Worm (Caenorhabditis elegans) whole organism, early embryonic: ENCODE results near the gene Y57G11C.1131.

ENCODE experiments used
- B0310.2 ChIP-seq: sonication (generic microtip); optimal IDR thresholded peaks from 2 replicates; lab custom pipeline; 2016; ENCODE audit warnings: mild to moderate bottlenecking, missing genetic modification characterization, missing compliant biosample characterization
- ama-1 ChIP-seq: fragments of 150-350 bp; optimal IDR thresholded peaks from 2 replicates; lab custom pipeline; 2014
- ceh-13 ChIP-seq: fragments of 200-800 bp; sonication (Bioruptor generic); optimal IDR thresholded peaks from 2 replicates; lab custom pipeline; 2018; ENCODE audit warnings: mild to moderate bottlenecking, missing genetic modification characterization, missing compliant biosample characterization
- flt-1 ChIP-seq: fragments of 200-800 bp; sonication (Bioruptor generic); IDR thresholded peaks from 2 replicates; pipeline ENCODE4 v1.3.6; 2022; ENCODE audit warnings: missing genetic modification characterization, missing compliant biosample characterization
- sea-1 ChIP-seq: fragments of 200-800 bp; sonication (Bioruptor generic); conservative IDR thresholded peaks from 2 replicates; pipeline ENCODE4 v1.3.6; 2022; ENCODE audit warnings: missing genetic modification characterization, missing compliant biosample characterization
- tra-4 ChIP-seq: sonication (generic microtip); optimal IDR thresholded peaks from 2 replicates; lab custom pipeline; 2017; ENCODE audit warnings: missing genetic modification characterization, missing compliant biosample characterization

DNA sequence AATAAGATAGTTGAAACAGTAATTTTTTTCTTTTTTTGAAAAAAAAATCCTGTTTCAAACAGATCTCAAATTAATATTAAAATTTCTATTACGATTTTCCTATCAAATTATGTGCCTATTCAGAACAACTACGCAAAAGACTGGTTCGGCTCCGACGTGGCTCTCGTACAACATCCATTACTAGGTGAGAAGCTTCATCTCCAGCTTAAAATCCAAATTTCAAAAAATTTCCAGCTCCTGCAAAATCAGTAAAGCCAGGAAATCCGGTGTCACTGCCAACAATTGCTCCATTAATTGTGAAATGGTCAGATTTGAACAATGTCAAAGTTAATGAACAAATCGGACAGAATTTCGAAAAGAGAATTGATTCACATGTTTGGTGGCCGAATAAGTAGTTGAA is 21.0 kb downstream of the Y57G11C.1131 start:
- TF ChIP-seq tra-4 (tag; lab: Kevin White, UChicago) (no peak), sea-1 (GFP tag; lab: Robert Waterston, UW) (no peak), flt-1 (no peak), B0310.2 (tag; lab: Kevin White, UChicago) (no peak), ama-1 (no peak), ceh-13 (GFP tag; lab: Kevin White, UChicago) (no peak)
